Worm (Caenorhabditis elegans) whole organism, L4/young adult: ENCODE data around the gene F01D5.10.

Source experiments
- W03F9.2 ChIP-seq: fragments of 150-350 bp; optimal IDR thresholded peaks from 2 replicates; lab custom pipeline; 2014; ENCODE audit warnings: missing biosample characterization, missing genetic modification characterization
- dao-5 ChIP-seq: sonication (generic microtip); optimal IDR thresholded peaks from 2 replicates; lab custom pipeline; 2016; ENCODE audit warnings: missing genotype, missing genetic modification characterization, moderate library complexity, missing compliant biosample characterization
- him-1 ChIP-seq: sonication (generic microtip); optimal IDR thresholded peaks from 2 replicates; lab custom pipeline; 2016; ENCODE audit warnings: missing genotype, missing genetic modification reagents, missing genetic modification characterization, missing compliant biosample characterization

DNA sequence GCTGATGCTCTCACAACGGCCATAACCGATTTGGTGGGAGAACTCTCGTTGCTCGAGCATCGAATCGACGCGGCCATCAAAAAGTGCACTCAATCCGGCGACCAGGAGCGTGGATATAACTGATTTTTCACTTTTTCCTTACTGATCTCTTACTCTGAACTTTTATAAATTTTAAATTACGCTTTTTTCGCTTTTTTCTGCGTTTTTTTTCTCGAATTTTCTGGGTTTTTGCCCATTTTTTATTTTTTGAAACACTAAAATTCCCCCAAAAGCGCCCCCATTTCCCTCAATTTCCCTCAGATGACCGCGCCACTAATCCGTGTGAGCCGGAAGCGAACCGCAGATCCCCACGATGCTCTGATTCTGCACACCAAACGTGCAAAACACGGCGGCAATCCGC is 39.3 kb upstream of the F01D5.10 start, which contains the start of gene W01G7.4:
- TF ChIP-seq him-1 = no peak
- no peak for TF ChIP-seq dao-5 (tag; lab: Kevin White, UChicago)
- TF ChIP-seq W03F9.2 (tag; lab: Kevin White, UChicago) = no peak
